Fruit fly (Drosophila melanogaster): ENCODE results near the gene CG14071.
A peak's percentile ranks its signal among the peaks of the same experiment; 100 is the strongest.

Gene CG14071

DNA sequence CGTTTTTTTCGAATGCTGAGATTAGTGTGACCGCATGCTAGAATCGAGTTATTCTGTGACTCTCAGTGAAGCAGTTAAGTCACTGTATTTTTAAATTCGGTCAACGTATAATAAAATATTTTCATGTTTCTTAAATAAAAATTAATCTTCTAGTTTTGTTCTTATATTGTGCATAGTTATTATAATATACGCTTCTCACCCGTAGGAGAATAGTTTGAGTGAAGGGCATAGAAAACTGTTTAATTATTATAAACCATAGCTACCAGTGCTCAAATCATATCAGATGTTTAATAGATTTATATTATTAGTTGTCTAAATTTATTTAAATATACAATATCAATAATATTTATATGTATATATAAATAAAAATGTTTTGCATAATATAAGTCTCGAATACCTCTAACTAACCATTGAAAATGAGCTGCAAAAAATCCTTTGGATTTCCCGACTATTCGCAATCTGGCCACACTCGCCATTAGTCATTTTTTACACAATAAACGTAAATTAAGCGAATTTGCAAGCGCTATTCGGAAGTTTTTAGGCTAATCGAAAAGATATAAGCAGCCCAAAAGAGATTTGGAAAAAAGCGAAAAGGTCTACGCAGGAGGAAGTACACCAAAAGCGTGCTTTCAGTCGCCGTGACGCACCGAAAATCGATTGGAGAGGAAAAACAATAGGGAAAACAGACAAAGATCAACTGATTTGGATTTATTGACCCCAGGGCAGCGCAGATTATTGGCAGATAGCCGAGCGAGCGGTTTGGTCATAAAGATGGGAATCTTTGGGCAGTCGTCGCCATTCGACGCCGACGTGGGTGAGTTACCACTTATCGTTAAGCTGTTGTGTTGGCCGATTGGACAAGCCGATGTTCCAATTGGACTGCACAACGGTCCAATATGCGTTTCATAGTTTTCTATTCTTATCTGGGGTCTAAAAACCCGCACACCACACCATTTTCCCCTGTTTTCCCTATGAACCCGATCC, 30.4 kb downstream of the CG14071 start, which contains the start of the genes aurB and Stam (continued):
- TF ChIP-seq Ets21C (GFP tag; optimal IDR thresholded peaks at IDR 0.05) (no peak), Met (GFP tag; optimal IDR thresholded peaks at IDR 0.05) (peak; percentile 30), spab (GFP tag; optimal IDR thresholded peaks at IDR 0.05) (no peak), achi (GFP tag; optimal IDR thresholded peaks at IDR 0.05) (peak; percentile 43), CG6808 (GFP tag; optimal IDR thresholded peaks at IDR 0.05) (no peak), CG10669 (GFP tag; optimal IDR thresholded peaks at IDR 0.05) (peak; percentile 27), Hr39 (GFP tag; optimal IDR thresholded peaks at IDR 0.05) (peak; percentile 6), salr (GFP tag; optimal IDR thresholded peaks at IDR 0.05) (peak in 1 of 2 experiments; percentile 38), CG8632 (GFP tag; optimal IDR thresholded peaks at IDR 0.05) (peak; percentile 41), eg (GFP tag; IDR thresholded peaks at IDR 0.05) (peak; percentile 61), Hr38 (GFP tag; optimal IDR thresholded peaks at IDR 0.05) (no peak), CG16779 (tag; optimal IDR thresholded peaks at IDR 0.05) (no peak), CG6792 (GFP tag; optimal IDR thresholded peaks at IDR 0.05) (peak; percentile 15), CG15336 (GFP tag; IDR thresholded peaks at IDR 0.05) (peak; percentile 46; the same call in 1 of the 2 replicates)

DNA sequence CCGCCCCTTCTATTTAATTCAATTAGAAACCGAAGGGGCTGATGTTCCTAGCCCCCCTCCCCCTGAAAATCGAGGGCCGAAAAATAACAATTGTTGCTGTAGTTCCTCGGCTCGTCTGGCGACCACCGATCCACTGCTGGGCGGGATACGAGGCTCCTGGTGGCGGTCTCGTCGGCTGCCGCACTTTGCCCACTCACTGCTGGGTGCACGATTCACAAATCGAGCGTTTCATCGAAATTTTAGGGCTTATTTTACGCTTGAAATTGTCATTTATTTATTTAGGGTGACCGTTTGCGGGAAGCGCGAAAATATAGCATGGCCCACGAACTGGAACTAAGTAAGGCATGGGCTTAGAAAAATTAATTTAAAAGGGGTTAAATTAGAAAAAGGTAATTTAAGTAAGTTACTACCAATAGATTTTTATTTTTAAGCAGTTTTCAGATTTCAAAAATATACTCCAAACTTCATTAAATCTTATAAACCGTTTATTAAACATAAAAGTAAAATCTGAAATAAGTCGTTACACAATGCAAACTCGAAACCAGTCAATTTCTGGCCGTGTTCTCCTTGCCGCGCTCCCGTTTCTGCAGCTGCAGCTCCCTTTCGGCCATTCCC, 32.3 kb downstream of the CG14071 start, which contains the start of gene Dnz1:
Gene Dnz1, minus strand, starts transcription at position 317 of the 615 bp plus-strand sequence.
- TF ChIP-seq CG6792 (GFP tag; optimal IDR thresholded peaks at IDR 0.05), result peak; percentile 32
- TF ChIP-seq Eip93F (GFP tag; optimal IDR thresholded peaks at IDR 0.05), result no peak
- peak; percentile 54 for TF ChIP-seq Smox (GFP tag; optimal IDR thresholded peaks at IDR 0.05)
- peak; percentile 48 for TF ChIP-seq Ets96B (tag; optimal IDR thresholded peaks at IDR 0.05)
- TF ChIP-seq Eip78C (GFP tag), result peak; percentile 65
- TF ChIP-seq Hr38 (GFP tag; optimal IDR thresholded peaks at IDR 0.05), result no peak
- peak; percentile 15 for TF ChIP-seq CG11902 (GFP tag; optimal IDR thresholded peaks at IDR 0.05)
- TF ChIP-seq CG6808 (GFP tag; optimal IDR thresholded peaks at IDR 0.05), result no peak
- TF ChIP-seq CG8119 (GFP tag; IDR thresholded peaks at IDR 0.05), result 0 out of 3 replicates have a peak, but pooled peaks have one; percentile 37
- peak; percentile 57 for TF ChIP-seq fkh (GFP tag; optimal IDR thresholded peaks at IDR 0.05)
- 0 out of 2 replicates have a peak, but pooled peaks have one; percentile 16 for TF ChIP-seq CG11294 (GFP tag; IDR thresholded peaks at IDR 0.05)
- TF ChIP-seq CG8632 (GFP tag; optimal IDR thresholded peaks at IDR 0.05), result peak; percentile 15
- TF ChIP-seq esn (GFP tag; optimal IDR thresholded peaks at IDR 0.05), result peak; percentile 48
- TF ChIP-seq CG8319 (GFP tag; optimal IDR thresholded peaks at IDR 0.05), result no peak
- TF ChIP-seq Sox14 (GFP tag; optimal IDR thresholded peaks at IDR 0.05), result peak; percentile 42
- no peak for TF ChIP-seq vri (GFP tag; optimal IDR thresholded peaks at IDR 0.05)
- TF ChIP-seq dsx (GFP tag; optimal IDR thresholded peaks at IDR 0.05; ENCODE audit: poor library complexity, severe bottlenecking), result peak; percentile 1
- TF ChIP-seq salr (GFP tag; optimal IDR thresholded peaks at IDR 0.05), result peak in 1 of 2 experiments; percentile 17
- peak; percentile 53 for TF ChIP-seq CG32006 (GFP tag; optimal IDR thresholded peaks at IDR 0.05)
- TF ChIP-seq lz (GFP tag; optimal IDR thresholded peaks at IDR 0.05), result peak; percentile 56
- peak; percentile 33 for TF ChIP-seq Eip75B (GFP tag; optimal IDR thresholded peaks at IDR 0.05)
- no peak for TF ChIP-seq Lpt (GFP tag; optimal IDR thresholded peaks at IDR 0.05)
- peak; percentile 34 for TF ChIP-seq achi (GFP tag; optimal IDR thresholded peaks at IDR 0.05)
- peak; percentile 28; the same call in 1 of the 3 replicates for TF ChIP-seq eg (GFP tag; IDR thresholded peaks at IDR 0.05)
- TF ChIP-seq CG11762 (GFP tag; optimal IDR thresholded peaks at IDR 0.05; ENCODE audit: insufficient read depth), result no peak
- TF ChIP-seq CG34406 (GFP tag; optimal IDR thresholded peaks at IDR 0.05), result peak; percentile 42
- TF ChIP-seq Hr4 (GFP tag; optimal IDR thresholded peaks at IDR 0.05), result peak; percentile 69
- TF ChIP-seq dac (GFP tag; optimal IDR thresholded peaks at IDR 0.05), result no peak
- peak; percentile 8 for TF ChIP-seq CG7368 (GFP tag; optimal IDR thresholded peaks at IDR 0.05)
- peak; percentile 50 for TF ChIP-seq net (GFP tag; optimal IDR thresholded peaks at IDR 0.05)
- peak; percentile 56 for TF ChIP-seq Met (GFP tag; optimal IDR thresholded peaks at IDR 0.05)
- peak; percentile 54 for TF ChIP-seq CG10631 (GFP tag; optimal IDR thresholded peaks at IDR 0.05)
- no peak for TF ChIP-seq topi (GFP tag; optimal IDR thresholded peaks at IDR 0.05)
- peak; percentile 57 for TF ChIP-seq Hr39 (GFP tag; optimal IDR thresholded peaks at IDR 0.05)
- peak; percentile 29; the same call in 1 of the 2 replicates for TF ChIP-seq CG15336 (GFP tag; IDR thresholded peaks at IDR 0.05)
- peak; percentile 70 for TF ChIP-seq pdm3 (GFP tag; optimal IDR thresholded peaks at IDR 0.05)
- TF ChIP-seq svp (GFP tag), result peak; percentile 64
- TF ChIP-seq OdsH (GFP tag; optimal IDR thresholded peaks at IDR 0.05), result peak; percentile 49
- TF ChIP-seq CG31627 (GFP tag; optimal IDR thresholded peaks at IDR 0.05), result peak; percentile 56
- TF ChIP-seq CG3032 (tag; optimal IDR thresholded peaks at IDR 0.05), result peak; percentile 61
- TF ChIP-seq CG3919 (GFP tag; optimal IDR thresholded peaks at IDR 0.05), result peak; percentile 51
